Worm (Caenorhabditis elegans) whole organism, early embryonic: ENCODE results near the gene exl-1.

ENCODE experiments used
- B0310.2 ChIP-seq: sonication (generic microtip); optimal IDR thresholded peaks from 2 replicates; lab custom pipeline; 2016; ENCODE audit warnings: mild to moderate bottlenecking, missing genetic modification characterization, missing compliant biosample characterization
- F13C5.2 ChIP-seq: sonication (generic microtip); optimal IDR thresholded peaks from 2 replicates; lab custom pipeline; 2017; ENCODE audit warnings: mild to moderate bottlenecking, missing genetic modification characterization, inconsistent platforms, missing compliant biosample characterization
- ama-1 ChIP-seq: fragments of 150-350 bp; optimal IDR thresholded peaks from 2 replicates; lab custom pipeline; 2014
- flt-1 ChIP-seq: fragments of 200-800 bp; sonication (Bioruptor generic); IDR thresholded peaks from 2 replicates; pipeline ENCODE4 v1.3.6; 2022; ENCODE audit warnings: missing genetic modification characterization, missing compliant biosample characterization
- hmbx-1 ChIP-seq: sonication (generic microtip); optimal IDR thresholded peaks from 2 replicates; lab custom pipeline; 2016; ENCODE audit warnings: mild to moderate bottlenecking, missing genetic modification characterization, missing compliant biosample characterization
- hmg-4 ChIP-seq: fragments of 200-800 bp; sonication (Bioruptor generic); optimal IDR thresholded peaks from 2 replicates; lab custom pipeline; 2018; ENCODE audit warnings: mild to moderate bottlenecking, missing genetic modification characterization, missing compliant biosample characterization
- scrt-1 ChIP-seq: fragments of 200-800 bp; sonication (Bioruptor generic); IDR thresholded peaks from 2 replicates; pipeline ENCODE4 v1.3.6; 2022; ENCODE audit warnings: missing genetic modification characterization, missing compliant biosample characterization
- sea-1 ChIP-seq: fragments of 200-800 bp; sonication (Bioruptor generic); conservative IDR thresholded peaks from 2 replicates; pipeline ENCODE4 v1.3.6; 2022; ENCODE audit warnings: missing genetic modification characterization, missing compliant biosample characterization
- tbx-11 ChIP-seq: fragments of 200-800 bp; sonication (Bioruptor generic); IDR thresholded peaks from 2 replicates; pipeline ENCODE4 v1.3.6; 2022; ENCODE audit warnings: missing genetic modification characterization, missing compliant biosample characterization
- tbx-37 ChIP-seq: fragments of 200-800 bp; sonication (Bioruptor generic); conservative IDR thresholded peaks from 2 replicates; pipeline ENCODE4 v1.3.6; 2022; ENCODE audit warnings: missing genetic modification reagents, missing genetic modification characterization, missing compliant biosample characterization

- TF ChIP-seq ama-1 (lab: Kevin White, UChicago), result no peak
- TF ChIP-seq tbx-37 (GFP tag; lab: Robert Waterston, UW), result no peak
- no peak for TF ChIP-seq tbx-11
- TF ChIP-seq scrt-1 (GFP tag; lab: Robert Waterston, UW), result no peak
- no peak for TF ChIP-seq flt-1 (GFP tag; lab: Robert Waterston, UW)
- TF ChIP-seq B0310.2 (tag; lab: Kevin White, UChicago), result no peak
- no peak for TF ChIP-seq sea-1 (GFP tag; lab: Robert Waterston, UW)
- TF ChIP-seq hmg-4 (GFP tag; lab: Kevin White, UChicago), result no peak
- no peak for TF ChIP-seq hmbx-1 (tag; lab: Kevin White, UChicago)
- TF ChIP-seq F13C5.2, result peak; percentile 66
Observed at ce11 chrII:14383644-14384043, 29.6 kb downstream of the exl-1 start, which contains the start of gene mes-2.
